Worm (Caenorhabditis elegans): ENCODE measurements around the gene col-174.

col-174 gene

DNA sequence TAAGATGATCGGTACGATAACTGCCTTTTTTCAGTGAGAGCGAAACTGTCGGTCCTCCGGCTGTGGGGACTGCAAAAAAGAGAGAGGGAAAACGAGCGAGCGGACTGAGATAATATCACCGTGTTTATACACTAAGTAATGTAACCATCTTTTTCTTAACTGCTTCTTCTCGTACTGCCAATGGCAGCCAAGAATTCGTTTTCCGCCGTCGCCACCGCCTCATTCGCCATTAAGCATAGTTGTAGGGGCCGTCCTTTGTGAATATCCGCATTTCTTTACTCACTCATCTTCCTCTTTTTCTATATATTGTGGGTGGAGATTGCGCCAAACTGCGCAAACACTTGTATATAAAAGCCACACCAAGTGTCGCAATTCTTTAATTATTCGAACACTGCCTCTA is at the start of gene col-174:
Gene col-174 (plus strand): TSS at position 301 of the 400 bp plus-strand sequence.
- TF ChIP-seq nhr-232 (tag; optimal IDR thresholded peaks at IDR 0.05): no peak
- no peak for TF ChIP-seq ttx-3 (tag; optimal IDR thresholded peaks at IDR 0.05)
- TF ChIP-seq ceh-2 (tag; optimal IDR thresholded peaks at IDR 0.05): no peak
- TF ChIP-seq C38D4.7 (GFP tag; optimal IDR thresholded peaks at IDR 0.05): no peak
- TF ChIP-seq ceh-45 (GFP tag; IDR thresholded peaks at IDR 0.05): no peak
- no peak for TF ChIP-seq gmeb-2 (tag; optimal IDR thresholded peaks at IDR 0.05)
- no peak for TF ChIP-seq pax-1 (tag; optimal IDR thresholded peaks at IDR 0.05)
- no peak for TF ChIP-seq zip-5 (tag; optimal IDR thresholded peaks at IDR 0.05)
- TF ChIP-seq lin-11 (tag; optimal IDR thresholded peaks at IDR 0.05): no peak
- TF ChIP-seq nfya-1 (tag; optimal IDR thresholded peaks at IDR 0.05): no peak
- no peak for TF ChIP-seq tbx-7 (tag; optimal IDR thresholded peaks at IDR 0.05)
- no peak for TF ChIP-seq C08G9.2 (tag; optimal IDR thresholded peaks at IDR 0.05)
- no peak for TF ChIP-seq ceh-22 (tag; optimal IDR thresholded peaks at IDR 0.05)
- no peak for TF ChIP-seq ama-1 (optimal IDR thresholded peaks at IDR 0.05)
- no peak for TF ChIP-seq hlh-30 (tag; optimal IDR thresholded peaks at IDR 0.05; ENCODE audit: insufficient read depth)
- TF ChIP-seq dve-1 (tag; optimal IDR thresholded peaks at IDR 0.05): no peak
- no peak for TF ChIP-seq ceh-24 (tag; optimal IDR thresholded peaks at IDR 0.05)
- no peak for TF ChIP-seq fkh-10 (GFP tag; optimal IDR thresholded peaks at IDR 0.05)
- no peak for TF ChIP-seq hlh-6 (tag; optimal IDR thresholded peaks at IDR 0.05)
- no peak for TF ChIP-seq ets-4 (tag; optimal IDR thresholded peaks at IDR 0.05)

DNA sequence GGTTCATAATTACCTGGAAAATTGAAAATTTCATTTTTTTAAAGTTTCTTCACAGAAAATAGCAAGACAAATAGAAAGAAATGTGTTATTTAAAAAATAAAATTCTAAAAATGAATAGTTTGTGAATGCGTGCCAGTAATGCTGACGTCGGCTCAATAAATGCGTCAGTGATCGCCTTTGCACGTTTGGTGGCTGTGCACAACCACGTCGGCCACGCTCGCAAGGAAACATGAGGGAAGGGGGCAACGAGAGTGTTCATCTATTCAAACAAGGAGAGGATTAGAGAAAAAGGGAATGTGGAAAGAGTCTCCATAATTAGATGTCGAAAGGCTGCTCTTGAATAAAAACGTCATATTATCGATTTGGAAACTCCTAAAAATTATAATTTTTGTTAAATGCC is 45.6 kb upstream of the col-174 start, which contains the start of gene uggt-1:
Gene uggt-1 (minus strand): TSS at position 13 of the 400 bp plus-strand sequence.
- TF ChIP-seq hlh-13 (GFP tag; optimal IDR thresholded peaks at IDR 0.05): no peak
- TF ChIP-seq ahr-1 (tag; optimal IDR thresholded peaks at IDR 0.05): no peak
- TF ChIP-seq C38D4.7 (GFP tag; optimal IDR thresholded peaks at IDR 0.05): no peak
- no peak for TF ChIP-seq pag-3 (tag; optimal IDR thresholded peaks at IDR 0.05; ENCODE audit: borderline replicate concordance)
- no peak for TF ChIP-seq hlh-8 (tag; optimal IDR thresholded peaks at IDR 0.05)
- TF ChIP-seq ceh-6 (GFP tag; optimal IDR thresholded peaks at IDR 0.05): peak; percentile 58
- TF ChIP-seq ceh-34 (tag; optimal IDR thresholded peaks at IDR 0.05): peak; percentile 80
- no peak for TF ChIP-seq zip-5 (tag; optimal IDR thresholded peaks at IDR 0.05)
- TF ChIP-seq fkh-6 (tag; optimal IDR thresholded peaks at IDR 0.05): no peak
- no peak for TF ChIP-seq K09A11.1 (tag; optimal IDR thresholded peaks at IDR 0.05; ENCODE audit: insufficient read depth)
- TF ChIP-seq dmd-4 (tag; optimal IDR thresholded peaks at IDR 0.05; ENCODE audit: borderline replicate concordance): no peak
- peak; percentile 41 for TF ChIP-seq ttx-3 (tag; optimal IDR thresholded peaks at IDR 0.05)
- no peak for TF ChIP-seq unc-3 (GFP tag; conservative IDR thresholded peaks at IDR 0.05)
- TF ChIP-seq unc-3 (tag; optimal IDR thresholded peaks at IDR 0.05): no peak
- TF ChIP-seq F13H6.1 (tag; optimal IDR thresholded peaks at IDR 0.05): no peak
- TF ChIP-seq pha-4 (tag; optimal IDR thresholded peaks at IDR 0.05): no peak
- TF ChIP-seq pros-1 (tag; optimal IDR thresholded peaks at IDR 0.05): peak; percentile 86
- TF ChIP-seq ref-2 (tag; optimal IDR thresholded peaks at IDR 0.05): peak; percentile 72
- TF ChIP-seq ceh-14 (tag; optimal IDR thresholded peaks at IDR 0.05): peak; percentile 79
- TF ChIP-seq lin-11 (tag; optimal IDR thresholded peaks at IDR 0.05): no peak
- no peak for TF ChIP-seq pqm-1 (tag; optimal IDR thresholded peaks at IDR 0.05)
- TF ChIP-seq gmeb-2 (tag; optimal IDR thresholded peaks at IDR 0.05): no peak
- no peak for TF ChIP-seq eyg-1 (tag; optimal IDR thresholded peaks at IDR 0.05)
- TF ChIP-seq unc-42 (tag; optimal IDR thresholded peaks at IDR 0.05): peak; percentile 95
- TF ChIP-seq pat-9 (tag; optimal IDR thresholded peaks at IDR 0.05): no peak
- TF ChIP-seq hlh-15 (tag; optimal IDR thresholded peaks at IDR 0.05): no peak
- no peak for TF ChIP-seq ceh-22 (tag; optimal IDR thresholded peaks at IDR 0.05)
- peak; percentile 86 for TF ChIP-seq nfya-1 (tag; optimal IDR thresholded peaks at IDR 0.05)
- no peak for TF ChIP-seq pha-2 (tag; optimal IDR thresholded peaks at IDR 0.05)
- TF ChIP-seq tbx-2 (tag; optimal IDR thresholded peaks at IDR 0.05): peak; percentile 86
- TF ChIP-seq sox-2 (GFP tag; IDR thresholded peaks at IDR 0.05): peak; percentile 62
- no peak for TF ChIP-seq pax-1 (tag; optimal IDR thresholded peaks at IDR 0.05)
- peak; percentile 87 for TF ChIP-seq ceh-31 (tag; optimal IDR thresholded peaks at IDR 0.05)
- TF ChIP-seq ceh-19 (GFP tag; optimal IDR thresholded peaks at IDR 0.05): peak; percentile 37
- peak; percentile 23 for TF ChIP-seq Y22D7AL.16 (tag; optimal IDR thresholded peaks at IDR 0.05)
- no peak for TF ChIP-seq C08G9.2 (tag; optimal IDR thresholded peaks at IDR 0.05)
- no peak for TF ChIP-seq elt-4 (tag; optimal IDR thresholded peaks at IDR 0.05)
- peak; percentile 33 for TF ChIP-seq ztf-16 (tag; optimal IDR thresholded peaks at IDR 0.05)
- no peak for TF ChIP-seq che-1 (tag; optimal IDR thresholded peaks at IDR 0.05)
- TF ChIP-seq fkh-10 (GFP tag; optimal IDR thresholded peaks at IDR 0.05): no peak
- no peak for TF ChIP-seq ama-1 (optimal IDR thresholded peaks at IDR 0.05)
- TF ChIP-seq ceh-2 (tag; optimal IDR thresholded peaks at IDR 0.05): peak; percentile 31
- TF ChIP-seq dve-1 (tag; optimal IDR thresholded peaks at IDR 0.05): peak; percentile 60
